Worm (Caenorhabditis elegans) whole organism, midembryonic: ENCODE measurements around the gene F23H12.5.

Experiments
- cog-1 ChIP-seq: sonication (generic microtip); optimal IDR thresholded peaks from 2 replicates; lab custom pipeline; 2016; ENCODE audit warnings: missing genetic modification characterization, missing compliant biosample characterization
- ztf-23 ChIP-seq: fragments of 200-800 bp; sonication (Bioruptor generic); IDR thresholded peaks from 2 replicates; pipeline ENCODE4 v1.3.6; 2022; ENCODE audit warnings: missing genetic modification reagents, missing genetic modification characterization, missing compliant biosample characterization

ce11 chrV:12361644-12362043 is 3.2 kb downstream of the F23H12.5 start, which contains the start of gene fipr-1:
- TF ChIP-seq ztf-23 (GFP tag; lab: Robert Waterston, UW) = no peak
- no peak for TF ChIP-seq cog-1 (tag; lab: Kevin White, UChicago)
